Worm (Caenorhabditis elegans) whole organism, dauer: ENCODE results near the gene alh-4.

Experiments used
- unc-62 ChIP-seq: sonication (generic microtip); optimal IDR thresholded peaks from 2 replicates; lab custom pipeline; 2017; ENCODE audit warnings: missing biosample characterization, missing genetic modification reagents, missing genetic modification characterization

alh-4 gene

ce11 chrV:6429870-6430339 is at the start of gene alh-4:
TSS of gene alh-4 (minus strand) at chrV:6429920.
- TF ChIP-seq unc-62 (GFP tag; lab: Kevin White, UChicago), result no peak

- TF ChIP-seq unc-62 (GFP tag; lab: Kevin White, UChicago), result no peak
Observed at ce11 chrV:6476026-6476425, 46.3 kb upstream of the alh-4 start.

- no peak for TF ChIP-seq unc-62 (GFP tag; lab: Kevin White, UChicago)
Observed at ce11 chrV:6471208-6471607, 41.5 kb upstream of the alh-4 start.

- TF ChIP-seq unc-62 (GFP tag; lab: Kevin White, UChicago), result no peak
Observed at ce11 chrV:6467676-6468075, 38.0 kb upstream of the alh-4 start.

- TF ChIP-seq unc-62 (GFP tag; lab: Kevin White, UChicago), result no peak
Observed at ce11 chrV:6464765-6465164, 35.0 kb upstream of the alh-4 start, which contains the start of gene unc-83. TSS of gene unc-83 (plus strand) at chrV:6465065.

ce11 chrV:6464238-6464637 is 34.5 kb upstream of the alh-4 start:
- no peak for TF ChIP-seq unc-62 (GFP tag; lab: Kevin White, UChicago)

- no peak for TF ChIP-seq unc-62 (GFP tag; lab: Kevin White, UChicago)
Observed at ce11 chrV:6462606-6463005, 32.9 kb upstream of the alh-4 start.

- no peak for TF ChIP-seq unc-62 (GFP tag; lab: Kevin White, UChicago)
Observed at ce11 chrV:6461250-6461649, 31.5 kb upstream of the alh-4 start.

ce11 chrV:6458302-6458998 is 28.7 kb upstream of the alh-4 start:
- TF ChIP-seq unc-62 (GFP tag; lab: Kevin White, UChicago), result no peak

- TF ChIP-seq unc-62 (GFP tag; lab: Kevin White, UChicago), result no peak
Observed at ce11 chrV:6456903-6457302, 27.2 kb upstream of the alh-4 start.

- TF ChIP-seq unc-62 (GFP tag; lab: Kevin White, UChicago), result no peak
Observed at ce11 chrV:6453122-6453521, 23.4 kb upstream of the alh-4 start, which contains the start of gene acl-9. TSS of gene acl-9 (plus strand) at chrV:6453226.

ce11 chrV:6450129-6451011 is 20.6 kb upstream of the alh-4 start, which contains the start of gene acl-8:
TSS of gene acl-8 (plus strand) at chrV:6450870.
- no peak for TF ChIP-seq unc-62 (GFP tag; lab: Kevin White, UChicago)

ce11 chrV:6448356-6448755 is 18.6 kb upstream of the alh-4 start, which contains the start of gene fbxa-196:
TSS of gene fbxa-196 (plus strand) at chrV:6448656.
- TF ChIP-seq unc-62 (GFP tag; lab: Kevin White, UChicago), result no peak

- no peak for TF ChIP-seq unc-62 (GFP tag; lab: Kevin White, UChicago)
Observed at ce11 chrV:6442037-6442436, 12.3 kb upstream of the alh-4 start, which contains the start of gene T05H4.3. TSS of gene T05H4.3 (plus strand) at chrV:6442337.

ce11 chrV:6441613-6442012 is 11.9 kb upstream of the alh-4 start, which contains the start of gene T05H4.15:
TSS of gene T05H4.15 (minus strand) at chrV:6441713.
- TF ChIP-seq unc-62 (GFP tag; lab: Kevin White, UChicago), result no peak

- no peak for TF ChIP-seq unc-62 (GFP tag; lab: Kevin White, UChicago)
Observed at ce11 chrV:6438601-6439000, 8.9 kb upstream of the alh-4 start, which contains the start of gene T05H4.4. TSS of gene T05H4.4 (plus strand) at chrV:6438901.
